Fruit fly (Drosophila melanogaster) whole organism, embryonic: ENCODE data around the gene CG32425.

Source experiments
- Ada2b ChIP-seq: fragments of 200-800 bp; sonication (Bioruptor generic); IDR thresholded peaks from 2 replicates; pipeline ENCODE4 v1.3.6; 2022; ENCODE audit warnings: missing biosample characterization, missing genetic modification characterization
- CG10209 ChIP-seq: fragments of 200-800 bp; sonication (Bioruptor generic); optimal IDR thresholded peaks from 3 replicates; lab custom pipeline; 2017; ENCODE audit warnings: missing biosample characterization, mild to moderate bottlenecking, missing genetic modification characterization, missing genetic modification reagents
- CG10366 ChIP-seq: fragments of 200-800 bp; sonication (Bioruptor generic); IDR thresholded peaks from 2 replicates; pipeline ENCODE4 v1.3.6; 2022; ENCODE audit warnings: missing biosample characterization, missing genetic modification characterization
- CG11504 ChIP-seq: fragments of 200-800 bp; sonication (Bioruptor generic); optimal IDR thresholded peaks from 3 replicates; lab custom pipeline; 2019; ENCODE audit warnings: missing biosample characterization, mild to moderate bottlenecking, missing genetic modification characterization, moderate library complexity
- CG11695 ChIP-seq: fragments of 200-800 bp; sonication (Bioruptor generic); IDR thresholded peaks from 3 replicates; pipeline ENCODE4 v1.3.6; 2022; ENCODE audit warnings: missing biosample characterization, missing genetic modification characterization
- CG11723 ChIP-seq: fragments of 200-800 bp; sonication (Bioruptor generic); optimal IDR thresholded peaks from 2 replicates; lab custom pipeline; 2017; ENCODE audit warnings: missing biosample characterization, mild to moderate bottlenecking, missing genetic modification characterization
- CG12071 ChIP-seq: fragments of 200-800 bp; sonication (Bioruptor generic); optimal IDR thresholded peaks from 3 replicates; lab custom pipeline; 2018; ENCODE audit warnings: missing biosample characterization, mild to moderate bottlenecking, missing genetic modification characterization
- CG12219 ChIP-seq: fragments of 200-800 bp; sonication (Bioruptor generic); optimal IDR thresholded peaks from 3 replicates; lab custom pipeline; 2018; ENCODE audit warnings: missing biosample characterization, mild to moderate bottlenecking, missing genetic modification characterization
- CG13296 ChIP-seq: fragments of 200-800 bp; sonication (Bioruptor generic); optimal IDR thresholded peaks from 3 replicates; lab custom pipeline; 2018; ENCODE audit warnings: missing biosample characterization, mild to moderate bottlenecking, missing genetic modification characterization
- CG13424 ChIP-seq: fragments of 200-800 bp; sonication (Bioruptor generic); optimal IDR thresholded peaks from 2 replicates; lab custom pipeline; 2019; ENCODE audit warnings: missing biosample characterization, mild to moderate bottlenecking, missing genetic modification characterization, moderate library complexity
- CG15601 ChIP-seq: fragments of 200-800 bp; sonication (Bioruptor generic); optimal IDR thresholded peaks from 3 replicates; lab custom pipeline; 2019; ENCODE audit warnings: missing biosample characterization, mild to moderate bottlenecking, missing genetic modification characterization, moderate library complexity
- CG18599 ChIP-seq: fragments of 200-800 bp; sonication (Bioruptor generic); optimal IDR thresholded peaks from 3 replicates; lab custom pipeline; 2017; ENCODE audit warnings: missing biosample characterization, missing genetic modification characterization, mild to moderate bottlenecking, moderate library complexity, missing genetic modification reagents
- CG31224 ChIP-seq: fragments of 200-800 bp; sonication (Bioruptor generic); IDR thresholded peaks from 2 replicates; pipeline ENCODE4 v1.3.6; 2022; ENCODE audit warnings: missing biosample characterization, missing genetic modification characterization
- CG33557 ChIP-seq: fragments of 200-800 bp; sonication (Bioruptor generic); optimal IDR thresholded peaks from 2 replicates; lab custom pipeline; 2019; ENCODE audit warnings: missing biosample characterization, mild to moderate bottlenecking, missing genetic modification characterization, moderate library complexity
- CG6854 ChIP-seq: fragments of 200-800 bp; sonication (Bioruptor generic); optimal IDR thresholded peaks from 3 replicates; lab custom pipeline; 2017; ENCODE audit warnings: missing biosample characterization, mild to moderate bottlenecking, missing genetic modification characterization
- CG7839 ChIP-seq: fragments of 200-800 bp; sonication (Bioruptor generic); optimal IDR thresholded peaks from 3 replicates; lab custom pipeline; 2018; ENCODE audit warnings: missing biosample characterization, mild to moderate bottlenecking, missing genetic modification characterization, moderate library complexity
- CG8290 ChIP-seq, 3 experiments: fragments of 200-800 bp; sonication (Bioruptor generic); optimal IDR thresholded peaks; 2 replicates each; lab custom pipeline; 2016 to 2019; ENCODE audit warnings: missing biosample characterization in 3 of 3, missing genetic modification characterization in 3 of 3, mild to moderate bottlenecking in 2 of 3, moderate library complexity in 1 of 3
- CG9817 ChIP-seq: fragments of 200-800 bp; sonication (Bioruptor generic); optimal IDR thresholded peaks from 2 replicates; lab custom pipeline; 2018; ENCODE audit warnings: missing biosample characterization, mild to moderate bottlenecking, missing genetic modification characterization, moderate library complexity
- CkIIα-i1 ChIP-seq: fragments of 200-800 bp; sonication (Bioruptor generic); IDR thresholded peaks from 2 replicates; pipeline ENCODE4 v1.3.6; 2022; ENCODE audit warnings: missing biosample characterization, missing genetic modification characterization
- CrebB ChIP-seq: fragments of 200-800 bp; sonication (Bioruptor generic); optimal IDR thresholded peaks from 3 replicates; lab custom pipeline; 2018; ENCODE audit warnings: missing biosample characterization, mild to moderate bottlenecking, missing genetic modification characterization
- Dip3 ChIP-seq: fragments of 200-800 bp; sonication (Bioruptor generic); optimal IDR thresholded peaks from 3 replicates; lab custom pipeline; 2016; ENCODE audit warnings: missing biosample characterization, missing genetic modification characterization
- Ets97D ChIP-seq: fragments of 200-800 bp; sonication (Bioruptor generic); optimal IDR thresholded peaks from 3 replicates; lab custom pipeline; 2016; ENCODE audit warnings: missing biosample characterization, missing genetic modification characterization
- Fer1 ChIP-seq: fragments of 200-800 bp; sonication (Bioruptor generic); optimal IDR thresholded peaks from 2 replicates; lab custom pipeline; 2017; ENCODE audit warnings: missing biosample characterization, mild to moderate bottlenecking, missing genetic modification characterization
- Hand ChIP-seq: fragments of 200-800 bp; sonication (Bioruptor generic); optimal IDR thresholded peaks from 2 replicates; lab custom pipeline; 2017; ENCODE audit warnings: mild to moderate bottlenecking, missing biosample characterization, missing genetic modification reagents, missing genetic modification characterization
- Hr51 ChIP-seq, 2 experiments: fragments of 200-800 bp; sonication (Bioruptor generic); optimal IDR thresholded peaks; 2 replicates in 1 of 2; 3 replicates in 1 of 2; lab custom pipeline; 2016 to 2018; ENCODE audit warnings: missing biosample characterization in 2 of 2, missing genetic modification characterization in 2 of 2, mild to moderate bottlenecking in 1 of 2, moderate library complexity in 1 of 2
- Jarid2 ChIP-seq: fragments of 200-800 bp; sonication (Bioruptor generic); optimal IDR thresholded peaks from 3 replicates; lab custom pipeline; 2017; ENCODE audit warnings: mild to moderate bottlenecking, missing biosample characterization, missing genetic modification reagents, missing genetic modification characterization
- Lhr ChIP-seq: fragments of 200-800 bp; sonication (Bioruptor generic); optimal IDR thresholded peaks from 3 replicates; lab custom pipeline; 2017; ENCODE audit warnings: mild to moderate bottlenecking, missing biosample characterization, missing genetic modification reagents, missing genetic modification characterization
- MTF-1 ChIP-seq: fragments of 200-800 bp; sonication (Bioruptor generic); optimal IDR thresholded peaks from 2 replicates; lab custom pipeline; 2018; ENCODE audit warnings: missing biosample characterization, mild to moderate bottlenecking, missing genetic modification characterization, borderline replicate concordance
- Meics ChIP-seq: fragments of 200-800 bp; sonication (Bioruptor generic); optimal IDR thresholded peaks from 2 replicates; lab custom pipeline; 2017; ENCODE audit warnings: missing biosample characterization, mild to moderate bottlenecking, missing genetic modification characterization
- Rfx ChIP-seq: fragments of 200-800 bp; sonication (Bioruptor generic); IDR thresholded peaks from 2 replicates; pipeline ENCODE4 v1.3.6; 2022; ENCODE audit warnings: missing biosample characterization, missing genetic modification characterization
- Stat92E ChIP-seq, 3 experiments: fragments of >200 bp in 2 of 3; fragments of 200-800 bp in 1 of 3; sonication (Bioruptor generic) in 1 of 3; optimal IDR thresholded peaks; 2 replicates each; lab custom pipeline; 2017 to 2019; ENCODE audit warnings: missing biosample characterization in 3 of 3, missing genetic modification characterization in 3 of 3, mild to moderate bottlenecking in 1 of 3, moderate library complexity in 1 of 3
- danr ChIP-seq: fragments of 200-800 bp; sonication (Bioruptor generic); IDR thresholded peaks from 2 replicates; pipeline ENCODE4 v1.3.6; 2022; ENCODE audit warnings: missing biosample characterization, missing genetic modification characterization
- disco-r ChIP-seq: fragments of 200-800 bp; sonication (Bioruptor generic); optimal IDR thresholded peaks from 2 replicates; lab custom pipeline; 2016; ENCODE audit warnings: missing biosample characterization, missing genetic modification characterization
- dm ChIP-seq: fragments of 200-800 bp; sonication (Bioruptor generic); optimal IDR thresholded peaks from 3 replicates; lab custom pipeline; 2016; ENCODE audit warnings: missing biosample characterization, missing genetic modification characterization
- gcm ChIP-seq: fragments of 200-800 bp; sonication (Bioruptor generic); optimal IDR thresholded peaks from 2 replicates; lab custom pipeline; 2019; ENCODE audit warnings: missing biosample characterization, mild to moderate bottlenecking, missing genetic modification characterization, moderate library complexity
- gsb-n ChIP-seq: fragments of 200-800 bp; sonication (Bioruptor generic); optimal IDR thresholded peaks from 3 replicates; lab custom pipeline; 2018; ENCODE audit warnings: missing biosample characterization, mild to moderate bottlenecking, missing genetic modification characterization
- hkb ChIP-seq, 2 experiments: fragments of 200-800 bp in 1 of 2; fragments of >200 bp in 1 of 2; sonication (Bioruptor generic) in 1 of 2; IDR thresholded peaks in 1 of 2; optimal IDR thresholded peaks in 1 of 2; 2 replicates each; pipeline versions ENCODE4 v1.3.6 to Lab custom; 2017 to 2022; ENCODE audit warnings: missing biosample characterization in 1 of 2, missing genetic modification characterization in 1 of 2
- ind ChIP-seq: fragments of 200-800 bp; sonication (Bioruptor generic); optimal IDR thresholded peaks from 3 replicates; lab custom pipeline; 2016; ENCODE audit warnings: missing biosample characterization, missing genetic modification characterization
- nerfin-1 ChIP-seq: fragments of 200-800 bp; sonication (Bioruptor generic); optimal IDR thresholded peaks from 3 replicates; lab custom pipeline; 2019; ENCODE audit warnings: missing biosample characterization, mild to moderate bottlenecking, missing genetic modification characterization, moderate library complexity
- nom ChIP-seq: fragments of 200-800 bp; sonication (Bioruptor generic); optimal IDR thresholded peaks from 2 replicates; lab custom pipeline; 2017; ENCODE audit warnings: missing biosample characterization, missing genetic modification characterization, mild to moderate bottlenecking, moderate library complexity, missing genetic modification reagents
- odd ChIP-seq: fragments of 200-800 bp; sonication (Bioruptor generic); optimal IDR thresholded peaks from 2 replicates; lab custom pipeline; 2017; ENCODE audit warnings: missing biosample characterization, mild to moderate bottlenecking, missing genetic modification characterization
- pros ChIP-seq: fragments of 200-800 bp; sonication (Bioruptor generic); optimal IDR thresholded peaks from 3 replicates; lab custom pipeline; 2019; ENCODE audit warnings: missing biosample characterization, mild to moderate bottlenecking, missing genetic modification characterization, moderate library complexity
- scrt ChIP-seq: fragments of 200-800 bp; sonication (Bioruptor generic); optimal IDR thresholded peaks from 2 replicates; lab custom pipeline; 2018; ENCODE audit warnings: missing biosample characterization, mild to moderate bottlenecking, missing genetic modification characterization, moderate library complexity
- sima ChIP-seq: fragments of 200-800 bp; sonication (Bioruptor generic); optimal IDR thresholded peaks from 2 replicates; lab custom pipeline; 2016; ENCODE audit warnings: missing biosample characterization, missing genetic modification characterization
- tap ChIP-seq: fragments of 200-800 bp; optimal IDR thresholded peaks from 3 replicates; lab custom pipeline; 2019; ENCODE audit warnings: missing biosample characterization, mild to moderate bottlenecking, missing genetic modification characterization, moderate library complexity
- trem ChIP-seq: fragments of 200-800 bp; optimal IDR thresholded peaks from 3 replicates; lab custom pipeline; 2019; ENCODE audit warnings: missing biosample characterization, mild to moderate bottlenecking, missing genetic modification characterization, moderate library complexity
- tup ChIP-seq: fragments of 200-800 bp; sonication (Bioruptor generic); optimal IDR thresholded peaks from 2 replicates; lab custom pipeline; 2016; ENCODE audit warnings: missing biosample characterization, mild to moderate bottlenecking, missing genetic modification characterization, moderate library complexity
- wek ChIP-seq: fragments of 200-800 bp; sonication (Bioruptor generic); optimal IDR thresholded peaks from 3 replicates; lab custom pipeline; 2018; ENCODE audit warnings: missing biosample characterization, mild to moderate bottlenecking, missing genetic modification characterization, moderate library complexity

CG32425 gene

DNA sequence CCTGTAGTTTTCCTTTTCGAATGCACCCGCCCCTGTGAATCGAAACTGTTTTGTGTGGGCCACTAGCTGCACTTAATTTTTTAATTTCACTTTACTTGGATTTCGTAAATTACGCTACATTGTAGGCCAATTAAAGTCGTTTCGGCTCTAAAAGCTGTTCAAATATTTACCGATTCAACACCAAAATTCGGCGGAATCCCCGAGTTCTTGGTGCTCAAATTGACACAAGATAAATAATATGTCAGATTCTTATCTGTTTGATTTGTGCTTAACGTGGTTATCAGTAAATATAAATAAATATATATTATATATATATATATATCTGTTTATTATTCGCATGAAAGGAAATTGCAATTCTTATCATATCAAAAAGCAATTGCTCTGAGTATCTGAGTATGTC, 49.2 kb upstream of the CG32425 start (continued):
- no peak for TF ChIP-seq tup
- peak; percentile 67 for TF ChIP-seq CG12071 (GFP tag; lab: Kevin White, UChicago)
- peak; percentile 21 for TF ChIP-seq nerfin-1 (tag; lab: Kevin White, UChicago)
- TF ChIP-seq CG10366 (GFP tag; lab: Robert Waterston, UW) = no peak
- TF ChIP-seq Fer1 (GFP tag; lab: Kevin White, UChicago) = peak; percentile 75
- no peak for TF ChIP-seq Lhr (GFP tag; lab: Kevin White, UChicago)
- TF ChIP-seq CG9817 (tag; lab: Kevin White, UChicago) = peak; percentile 29
- peak; percentile 55 for TF ChIP-seq gcm (GFP tag; lab: Kevin White, UChicago)
- TF ChIP-seq CG8290 (GFP tag; optimal IDR thresholded peaks at IDR 0.05; lab: Kevin White, UChicago) = no peak
- peak in 1 of 2 experiments; percentile 72 for TF ChIP-seq CG8290 (tag; optimal IDR thresholded peaks at IDR 0.05; lab: Kevin White, UChicago)
- TF ChIP-seq Meics (GFP tag; lab: Kevin White, UChicago) = peak; percentile 48
- TF ChIP-seq CG31224 (GFP tag; lab: Robert Waterston, UW) = no peak
- TF ChIP-seq pros = no peak
- peak; percentile 17 for TF ChIP-seq CG11504 (tag; lab: Kevin White, UChicago)
- TF ChIP-seq CG11695 (GFP tag; lab: Robert Waterston, UW) = 0 out of 3 replicates have a peak, but pooled peaks have one; percentile 30
- TF ChIP-seq CG15601 (tag; lab: Kevin White, UChicago) = peak; percentile 37
- TF ChIP-seq Dip3 (GFP tag; lab: Kevin White, UChicago) = no peak
- peak; percentile 80 for TF ChIP-seq MTF-1 (GFP tag; lab: Kevin White, UChicago)
- peak in 1 of 2 experiments; percentile 5 for TF ChIP-seq Hr51 (GFP tag; optimal IDR thresholded peaks at IDR 0.05; lab: Kevin White, UChicago)
- no peak for TF ChIP-seq danr (GFP tag; lab: Robert Waterston, UW)
- TF ChIP-seq trem (tag; lab: Kevin White, UChicago) = no peak
- no peak for TF ChIP-seq gsb-n (tag; lab: Kevin White, UChicago)
- no peak for TF ChIP-seq CG11723 (GFP tag; lab: Kevin White, UChicago)
- peak; percentile 52 for TF ChIP-seq CG18599 (GFP tag; lab: Kevin White, UChicago)
- no peak for TF ChIP-seq Ets97D (GFP tag; lab: Kevin White, UChicago)
- peak; percentile 29 for TF ChIP-seq CG12219 (GFP tag; lab: Kevin White, UChicago)
- TF ChIP-seq Jarid2 (GFP tag; lab: Kevin White, UChicago) = peak; percentile 0
- TF ChIP-seq ind = no peak
- TF ChIP-seq wek (GFP tag; lab: Kevin White, UChicago) = peak; percentile 51
- TF ChIP-seq CkIIα-i1 (GFP tag; lab: Robert Waterston, UW) = no peak
- peak; percentile 59 for TF ChIP-seq CrebB
- TF ChIP-seq CG6854 (GFP tag; lab: Kevin White, UChicago) = peak; percentile 74
- peak; percentile 20 for TF ChIP-seq Hand (GFP tag; lab: Kevin White, UChicago)
- peak; percentile 37 for TF ChIP-seq nom (GFP tag; lab: Kevin White, UChicago)
- TF ChIP-seq CG13424 (tag; lab: Kevin White, UChicago) = peak; percentile 27
- TF ChIP-seq CG7839 = peak; percentile 2
- TF ChIP-seq hkb (optimal IDR thresholded peaks at IDR 0.05; lab: Kevin White, UChicago) = no peak
- 0 out of 2 replicates have a peak, but pooled peaks have one; percentile 49 for TF ChIP-seq hkb (GFP tag; IDR thresholded peaks at IDR 0.05; lab: Robert Waterston, UW)
- TF ChIP-seq tap = peak; percentile 42
- TF ChIP-seq CG13296 (GFP tag; lab: Kevin White, UChicago) = peak; percentile 69
- peak in 1 of 3 experiments; percentile 38 for TF ChIP-seq Stat92E (GFP tag; optimal IDR thresholded peaks at IDR 0.05; lab: Kevin White, UChicago)
- no peak for TF ChIP-seq Ada2b
- peak; percentile 25; the same call in 1 of the 2 replicates for TF ChIP-seq Rfx
- TF ChIP-seq dm (GFP tag; lab: Kevin White, UChicago) = no peak
- peak; percentile 39 for TF ChIP-seq CG10209 (GFP tag; lab: Kevin White, UChicago)
- peak; percentile 62 for TF ChIP-seq odd (GFP tag; lab: Kevin White, UChicago)
- peak; percentile 36 for TF ChIP-seq scrt (GFP tag; lab: Kevin White, UChicago)
- TF ChIP-seq CG33557 (GFP tag; lab: Kevin White, UChicago) = peak; percentile 55
- no peak for TF ChIP-seq sima (GFP tag; lab: Kevin White, UChicago)
- TF ChIP-seq disco-r = no peak
